Worm (Caenorhabditis elegans): ENCODE results near the gene flh-2.
"Not testable (repeated sequence)": the region's sequence is repeated elsewhere in the genome, so short reads cannot be mapped to it uniquely, and the experiment has no call there.

flh-2 gene

ce11 chrIII:4917960-4918712, 33.8 kb upstream of the flh-2 start, which contains the start of gene rpb-8:
Gene rpb-8, minus strand, starts transcription at chrIII:4918008.
- no peak for TF ChIP-seq ref-1 (GFP tag; conservative IDR thresholded peaks at IDR 0.05)
- no peak for TF ChIP-seq flt-1 (GFP tag; IDR thresholded peaks at IDR 0.05)
- no peak for TF ChIP-seq T22C8.4 (GFP tag; IDR thresholded peaks at IDR 0.05)
- TF ChIP-seq tab-1 (GFP tag; IDR thresholded peaks at IDR 0.05) = no peak
- TF ChIP-seq cog-1 (tag; optimal IDR thresholded peaks at IDR 0.05) = no peak
- no peak for TF ChIP-seq med-1 (GFP tag; optimal IDR thresholded peaks at IDR 0.05; ENCODE audit: insufficient read depth)
- TF ChIP-seq klf-2 (GFP tag; conservative IDR thresholded peaks at IDR 0.05) = no peak
- TF ChIP-seq ztf-23 (GFP tag; IDR thresholded peaks at IDR 0.05) = no peak
- TF ChIP-seq ztf-29 (GFP tag; IDR thresholded peaks at IDR 0.05) = no peak

DNA sequence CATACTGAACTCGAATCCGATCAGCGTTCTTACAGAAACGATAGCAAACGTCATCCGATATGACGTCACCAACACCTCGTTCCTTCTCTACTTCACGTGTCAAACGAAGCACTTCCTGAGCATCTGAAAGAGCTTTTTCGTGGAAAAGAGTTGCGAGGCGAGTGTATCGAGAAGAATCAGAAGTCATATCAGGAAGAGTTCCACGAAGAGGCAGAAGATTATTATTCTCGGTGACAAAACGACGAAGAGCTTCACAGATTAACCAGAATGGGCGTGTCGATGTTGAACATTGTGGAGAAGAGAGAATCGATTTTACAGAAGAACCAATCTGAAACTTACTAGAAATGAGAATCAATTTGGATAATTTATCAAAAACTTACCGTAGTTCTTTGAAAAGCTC, 33.0 kb upstream of the flh-2 start:
- TF ChIP-seq flt-1 (GFP tag; IDR thresholded peaks at IDR 0.05) = no peak
- no peak for TF ChIP-seq tab-1 (GFP tag; IDR thresholded peaks at IDR 0.05)
- TF ChIP-seq ref-1 (GFP tag; conservative IDR thresholded peaks at IDR 0.05) = no peak
- no peak for TF ChIP-seq T22C8.4 (GFP tag; IDR thresholded peaks at IDR 0.05)
- TF ChIP-seq cog-1 (tag; optimal IDR thresholded peaks at IDR 0.05) = no peak
- no peak for TF ChIP-seq klf-2 (GFP tag; conservative IDR thresholded peaks at IDR 0.05)
- no peak for TF ChIP-seq ztf-23 (GFP tag; IDR thresholded peaks at IDR 0.05)

DNA sequence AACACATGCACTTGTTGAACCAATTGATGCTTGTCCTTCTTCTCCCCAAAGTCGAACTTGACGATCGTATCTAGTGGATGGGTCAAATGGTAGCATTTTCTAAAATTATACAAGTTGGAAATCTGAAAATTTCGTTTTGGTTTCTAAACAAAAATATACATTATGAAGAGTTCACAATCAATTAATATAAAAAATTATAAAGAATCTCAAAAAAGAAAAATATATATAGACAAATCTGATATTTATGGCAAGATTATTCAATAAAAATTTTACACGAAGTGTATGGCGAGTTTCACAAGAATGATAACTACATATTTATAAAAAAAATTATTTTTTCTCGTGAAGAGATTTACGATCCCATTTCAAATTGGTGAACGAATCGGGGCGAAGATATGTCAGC, 31.7 kb upstream of the flh-2 start, which contains the start of gene ula-1:
TSS of gene ula-1 (minus strand) at position 101 of the 400 bp plus-strand sequence.
- TF ChIP-seq ref-1 (GFP tag; conservative IDR thresholded peaks at IDR 0.05) (no peak), ztf-23 (GFP tag; IDR thresholded peaks at IDR 0.05) (no peak)

DNA sequence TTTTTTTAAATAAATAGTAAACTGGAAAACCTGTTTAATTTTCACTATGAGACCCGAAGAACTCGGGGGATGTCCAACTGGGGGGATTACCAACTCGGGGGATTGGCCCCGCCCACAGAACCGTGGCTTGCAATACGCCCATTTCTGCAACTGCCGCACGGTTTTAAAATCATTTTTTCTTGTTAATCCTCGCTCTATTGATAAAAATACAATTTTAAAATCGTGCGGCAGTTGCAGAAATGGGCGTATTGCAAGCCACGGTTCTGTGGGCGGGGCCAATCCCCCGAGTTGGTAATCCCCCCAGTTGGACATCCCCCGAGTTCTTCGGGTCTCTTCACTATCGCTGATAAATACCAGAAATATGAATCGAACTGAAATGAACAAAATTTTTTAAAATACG, 29.9 kb upstream of the flh-2 start, which contains the start of gene mmab-1:
TSS of gene mmab-1 (minus strand) at position 95 of the 400 bp plus-strand sequence.
- not testable (repeated sequence) for TF ChIP-seq T22C8.4 (GFP tag; IDR thresholded peaks at IDR 0.05); ref-1 (GFP tag; conservative IDR thresholded peaks at IDR 0.05); ztf-29 (GFP tag; IDR thresholded peaks at IDR 0.05)

ce11 chrIII:4924134-4924533, 27.8 kb upstream of the flh-2 start:
- TF ChIP-seq ztf-29 (GFP tag; IDR thresholded peaks at IDR 0.05) = no peak
- TF ChIP-seq med-1 (GFP tag; optimal IDR thresholded peaks at IDR 0.05; ENCODE audit: insufficient read depth) = no peak
- no peak for TF ChIP-seq cog-1 (tag; optimal IDR thresholded peaks at IDR 0.05)
- no peak for TF ChIP-seq flt-1 (GFP tag; IDR thresholded peaks at IDR 0.05)
- no peak for TF ChIP-seq T22C8.4 (GFP tag; IDR thresholded peaks at IDR 0.05)
- no peak for TF ChIP-seq tab-1 (GFP tag; IDR thresholded peaks at IDR 0.05)
- TF ChIP-seq ztf-23 (GFP tag; IDR thresholded peaks at IDR 0.05) = no peak
- no peak for TF ChIP-seq klf-2 (GFP tag; conservative IDR thresholded peaks at IDR 0.05)
- TF ChIP-seq ref-1 (GFP tag; conservative IDR thresholded peaks at IDR 0.05) = no peak

ce11 chrIII:4930154-4930679, 21.7 kb upstream of the flh-2 start, which contains the start of gene set-2:
Gene set-2, minus strand, starts transcription at chrIII:4930204.
- TF ChIP-seq cog-1 (tag; optimal IDR thresholded peaks at IDR 0.05) = peak; percentile 48
- TF ChIP-seq ref-1 (GFP tag; conservative IDR thresholded peaks at IDR 0.05) = no peak
- TF ChIP-seq ztf-23 (GFP tag; IDR thresholded peaks at IDR 0.05) = peak; percentile 60; the same call in 1 of the 2 replicates
- peak; percentile 56; the same call in 1 of the 2 replicates for TF ChIP-seq flt-1 (GFP tag; IDR thresholded peaks at IDR 0.05)

- TF ChIP-seq ref-1 (GFP tag; conservative IDR thresholded peaks at IDR 0.05) (no peak), med-1 (GFP tag; optimal IDR thresholded peaks at IDR 0.05; ENCODE audit: insufficient read depth) (no peak), klf-2 (GFP tag; conservative IDR thresholded peaks at IDR 0.05) (no peak), ztf-23 (GFP tag; IDR thresholded peaks at IDR 0.05) (no peak), flt-1 (GFP tag; IDR thresholded peaks at IDR 0.05) (no peak), tab-1 (GFP tag; IDR thresholded peaks at IDR 0.05) (no peak), T22C8.4 (GFP tag; IDR thresholded peaks at IDR 0.05) (no peak), cog-1 (tag; optimal IDR thresholded peaks at IDR 0.05) (no peak), ztf-29 (GFP tag; IDR thresholded peaks at IDR 0.05) (no peak)
Observed at ce11 chrIII:4932203-4932699, 19.7 kb upstream of the flh-2 start, which contains the start of the genes C26E6.12 and eri-9. Gene C26E6.12, minus strand, starts transcription at chrIII:4932253. Gene eri-9, plus strand, starts transcription at chrIII:4932450.

DNA sequence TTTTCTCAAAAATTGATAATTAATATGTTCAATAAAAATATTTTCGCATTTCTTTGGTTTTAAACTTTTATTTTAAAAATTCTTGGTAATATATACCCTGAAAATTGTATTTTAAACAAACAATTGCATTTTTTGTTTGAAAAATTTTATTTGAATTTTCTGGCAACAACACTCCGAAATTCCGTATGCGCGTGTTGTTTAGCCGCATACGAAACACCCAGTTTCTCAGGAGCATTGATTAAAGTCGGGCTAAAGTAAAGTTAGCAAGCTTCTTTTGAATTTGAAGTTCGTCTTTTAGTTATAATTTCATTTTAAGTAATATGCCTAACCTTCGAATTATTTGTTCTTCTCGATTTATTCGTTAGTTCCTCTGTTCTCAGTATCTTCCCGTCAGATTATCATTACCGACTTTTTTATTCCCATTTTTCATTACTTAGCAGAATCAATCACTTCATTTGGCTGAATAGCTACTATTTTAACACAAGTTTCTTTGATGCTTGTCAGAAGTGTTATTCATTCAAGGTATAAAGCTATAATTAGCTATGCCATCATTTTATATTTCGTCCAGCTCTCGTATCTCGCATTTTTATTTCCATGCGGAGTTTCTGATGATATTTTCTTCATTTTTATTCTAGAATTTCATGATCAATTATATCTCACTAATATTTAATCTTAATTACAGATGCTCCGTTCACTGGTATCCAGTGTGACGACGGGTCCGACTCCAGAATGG, 16.9 kb upstream of the flh-2 start, which contains the start of gene mrps-18C:
TSS of gene mrps-18C (plus strand) at position 683 of the 733 bp plus-strand sequence.
- TF ChIP-seq klf-2 (GFP tag; conservative IDR thresholded peaks at IDR 0.05) = no peak
- no peak for TF ChIP-seq cog-1 (tag; optimal IDR thresholded peaks at IDR 0.05)
- no peak for TF ChIP-seq tab-1 (GFP tag; IDR thresholded peaks at IDR 0.05)
- TF ChIP-seq med-1 (GFP tag; optimal IDR thresholded peaks at IDR 0.05; ENCODE audit: insufficient read depth) = no peak
- TF ChIP-seq ztf-29 (GFP tag; IDR thresholded peaks at IDR 0.05) = no peak
- TF ChIP-seq T22C8.4 (GFP tag; IDR thresholded peaks at IDR 0.05) = no peak
- no peak for TF ChIP-seq flt-1 (GFP tag; IDR thresholded peaks at IDR 0.05)
- no peak for TF ChIP-seq ztf-23 (GFP tag; IDR thresholded peaks at IDR 0.05)
- no peak for TF ChIP-seq ref-1 (GFP tag; conservative IDR thresholded peaks at IDR 0.05)

DNA sequence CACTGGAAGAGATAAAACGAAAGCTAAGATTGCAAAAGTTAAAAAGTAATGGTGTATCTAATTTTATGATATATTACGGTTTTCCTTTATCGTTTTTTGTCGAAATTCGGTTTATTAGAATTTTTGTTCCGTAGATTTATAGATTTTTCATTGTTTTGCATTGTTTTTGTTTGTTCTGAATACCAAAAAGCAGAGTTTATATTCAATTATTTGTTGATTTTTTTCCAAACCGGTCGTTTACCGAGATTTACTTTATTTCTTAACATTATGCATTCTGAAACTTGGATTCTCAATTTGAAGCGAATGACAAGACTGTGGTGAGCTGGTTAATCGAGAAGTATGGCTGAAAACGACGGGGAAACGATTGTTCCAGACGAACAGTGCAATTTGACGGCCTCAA, 14.9 kb upstream of the flh-2 start, which contains the start of gene fsn-1:
TSS of gene fsn-1 (plus strand) at position 301 of the 400 bp plus-strand sequence.
- TF ChIP-seq klf-2 (GFP tag; conservative IDR thresholded peaks at IDR 0.05) (no peak), T22C8.4 (GFP tag; IDR thresholded peaks at IDR 0.05) (no peak), tab-1 (GFP tag; IDR thresholded peaks at IDR 0.05) (no peak), ref-1 (GFP tag; conservative IDR thresholded peaks at IDR 0.05) (no peak), cog-1 (tag; optimal IDR thresholded peaks at IDR 0.05) (no peak), flt-1 (GFP tag; IDR thresholded peaks at IDR 0.05) (no peak), med-1 (GFP tag; optimal IDR thresholded peaks at IDR 0.05; ENCODE audit: insufficient read depth) (no peak)

Data from whole organism, midembryonic.